Worm (Caenorhabditis elegans) whole organism, L3 larva: ENCODE data around the gene marg-1.

Experiments used
- aly-2 ChIP-seq: fragments of 150-350 bp; optimal IDR thresholded peaks from 2 replicates; lab custom pipeline; 2014; ENCODE audit warnings: missing biosample characterization, missing genetic modification characterization
- fos-1 ChIP-seq: fragments of 150-350 bp; optimal IDR thresholded peaks from 2 replicates; lab custom pipeline; 2014; ENCODE audit warnings: missing biosample characterization, missing genetic modification characterization
- jun-1 ChIP-seq: fragments of 150-350 bp; optimal IDR thresholded peaks from 2 replicates; lab custom pipeline; 2014; ENCODE audit warnings: missing biosample characterization, missing genetic modification reagents, missing genetic modification characterization
- lin-15B ChIP-seq: fragments of 150-350 bp; optimal IDR thresholded peaks from 2 replicates; lab custom pipeline; 2014; ENCODE audit warnings: missing biosample characterization, missing genetic modification characterization
- tbx-2 ChIP-seq: sonication (generic microtip); optimal IDR thresholded peaks from 2 replicates; lab custom pipeline; 2016; ENCODE audit warnings: mild to moderate bottlenecking, missing genetic modification characterization, missing compliant biosample characterization

DNA sequence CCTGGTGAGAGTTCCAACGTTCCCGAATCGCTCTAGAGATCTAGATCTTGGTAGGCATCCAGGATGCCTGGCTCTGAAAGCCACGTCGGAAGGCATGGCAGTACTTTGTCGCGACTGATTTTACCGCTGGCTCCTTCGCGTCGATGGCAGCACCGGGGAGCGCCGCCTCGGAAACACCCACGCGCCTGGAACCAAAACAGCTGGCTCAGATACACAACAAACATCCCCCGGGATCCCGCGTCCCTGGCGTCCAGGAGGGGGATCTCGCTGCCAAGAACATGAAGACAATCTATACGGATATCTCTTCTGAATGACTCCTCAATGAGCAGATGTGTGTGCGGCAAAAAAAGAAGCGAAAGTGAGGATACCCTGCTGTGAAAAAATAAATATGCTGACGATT is 47.6 kb downstream of the marg-1 start:
- no peak for TF ChIP-seq tbx-2 (tag; lab: Kevin White, UChicago)
- no peak for TF ChIP-seq aly-2 (tag; lab: Kevin White, UChicago)
- no peak for TF ChIP-seq fos-1 (tag; lab: Kevin White, UChicago)
- TF ChIP-seq jun-1 (tag; lab: Kevin White, UChicago), result no peak
- TF ChIP-seq lin-15B (tag; lab: Kevin White, UChicago), result no peak
